Fruit fly (Drosophila melanogaster): ENCODE data around the gene CG4238.

DNA sequence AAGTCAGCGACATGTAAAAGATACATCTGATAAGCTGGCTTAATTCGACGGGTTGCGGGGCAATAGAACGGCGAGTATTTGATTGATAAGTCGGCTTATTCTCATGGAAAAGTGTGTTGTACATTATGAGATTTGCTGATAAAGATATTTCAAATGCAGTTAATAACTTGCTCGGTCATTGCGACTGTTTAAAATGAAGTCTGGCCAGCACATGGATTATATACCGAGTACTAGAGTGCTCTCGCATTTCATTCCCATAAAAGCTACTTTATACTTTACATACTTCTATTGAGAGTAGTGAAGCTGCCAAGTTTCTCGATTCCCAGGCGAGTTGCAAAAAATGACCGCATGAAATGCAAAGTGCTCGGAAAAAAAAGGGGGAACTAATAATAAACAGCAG lies 41.8 kb upstream of the CG4238 start:
- TF ChIP-seq psq (optimal IDR thresholded peaks at IDR 0.05) = no peak
- no peak for TF ChIP-seq Dll (optimal IDR thresholded peaks at IDR 0.05)
- TF ChIP-seq pan (optimal IDR thresholded peaks at IDR 0.05) = no peak
- TF ChIP-seq usp (GFP tag; optimal IDR thresholded peaks at IDR 0.05) = no peak
- TF ChIP-seq CG8478 (optimal IDR thresholded peaks at IDR 0.05) = no peak
- no peak for TF ChIP-seq EcR (GFP tag; optimal IDR thresholded peaks at IDR 0.05)

Measured in whole organism.